Worm (Caenorhabditis elegans) whole organism, L3 larva: ENCODE data around the gene F34D10.3.
A peak's percentile ranks its signal among the peaks of the same experiment; 100 is the strongest.

Source experiments
- R02D3.7 ChIP-seq: fragments of 150-350 bp; optimal IDR thresholded peaks from 2 replicates; lab custom pipeline; 2014; ENCODE audit warnings: missing biosample characterization, missing genetic modification characterization
- aly-2 ChIP-seq: fragments of 150-350 bp; optimal IDR thresholded peaks from 2 replicates; lab custom pipeline; 2014; ENCODE audit warnings: missing biosample characterization, missing genetic modification characterization
- ama-1 ChIP-seq: fragments of 150-350 bp; optimal IDR thresholded peaks from 2 replicates; lab custom pipeline; 2018
- ceh-16 ChIP-seq: sonication (generic microtip); optimal IDR thresholded peaks from 2 replicates; lab custom pipeline; 2017; ENCODE audit warnings: missing biosample characterization, missing genetic modification characterization
- ceh-82 ChIP-seq: fragments of 150-350 bp; optimal IDR thresholded peaks from 2 replicates; lab custom pipeline; 2014; ENCODE audit warnings: missing biosample characterization, missing genetic modification characterization
- ceh-9 ChIP-seq: sonication (generic microtip); optimal IDR thresholded peaks from 2 replicates; lab custom pipeline; 2018; ENCODE audit warnings: missing biosample characterization, missing genetic modification characterization
- daf-12 ChIP-seq: fragments of 150-350 bp; optimal IDR thresholded peaks from 2 replicates; lab custom pipeline; 2014; ENCODE audit warnings: missing biosample characterization, missing genetic modification reagents, missing genetic modification characterization
- egl-27 ChIP-seq: sonication (generic microtip); optimal IDR thresholded peaks from 4 replicates; lab custom pipeline; 2017; ENCODE audit warnings: missing biosample characterization, missing genetic modification reagents, missing genetic modification characterization
- egl-5 ChIP-seq: fragments of 150-350 bp; optimal IDR thresholded peaks from 2 replicates; lab custom pipeline; 2017; ENCODE audit warnings: missing biosample characterization, missing genetic modification reagents, missing genetic modification characterization, inconsistent platforms
- elt-1 ChIP-seq: fragments of 150-350 bp; optimal IDR thresholded peaks from 2 replicates; lab custom pipeline; 2014; ENCODE audit warnings: missing biosample characterization, missing genetic modification characterization
- elt-2 ChIP-seq: sonication (generic microtip); optimal IDR thresholded peaks from 2 replicates; lab custom pipeline; 2016; ENCODE audit warnings: missing genetic modification reagents, mild to moderate bottlenecking, missing genetic modification characterization, missing compliant biosample characterization
- elt-3 ChIP-seq, 3 experiments: fragments of 150-350 bp in 1 of 3; sonication (generic microtip) in 2 of 3; optimal IDR thresholded peaks; 2 replicates in 2 of 3; 4 replicates in 1 of 3; lab custom pipeline; 2014 to 2017; ENCODE audit warnings: missing biosample characterization in 3 of 3, missing genetic modification characterization in 3 of 3
- eor-1 ChIP-seq, 2 experiments: fragments of 150-350 bp; optimal IDR thresholded peaks; 2 replicates each; lab custom pipeline; 2014 to 2018; ENCODE audit warnings: missing biosample characterization in 2 of 2, missing genetic modification characterization in 2 of 2
- fkh-10 ChIP-seq: sonication (generic microtip); optimal IDR thresholded peaks from 2 replicates; lab custom pipeline; 2017; ENCODE audit warnings: missing biosample characterization, missing genetic modification reagents, missing genetic modification characterization
- fkh-2 ChIP-seq: fragments of 150-350 bp; optimal IDR thresholded peaks from 2 replicates; lab custom pipeline; 2014; ENCODE audit warnings: missing biosample characterization, missing genetic modification reagents, missing genetic modification characterization
- fos-1 ChIP-seq: fragments of 150-350 bp; optimal IDR thresholded peaks from 2 replicates; lab custom pipeline; 2014; ENCODE audit warnings: missing biosample characterization, missing genetic modification characterization
- hmg-11 ChIP-seq: sonication (generic microtip); optimal IDR thresholded peaks from 2 replicates; lab custom pipeline; 2016; ENCODE audit warnings: missing genetic modification characterization, missing compliant biosample characterization
- jun-1 ChIP-seq: fragments of 150-350 bp; optimal IDR thresholded peaks from 2 replicates; lab custom pipeline; 2014; ENCODE audit warnings: missing biosample characterization, missing genetic modification reagents, missing genetic modification characterization
- lin-15B ChIP-seq: fragments of 150-350 bp; optimal IDR thresholded peaks from 2 replicates; lab custom pipeline; 2014; ENCODE audit warnings: missing biosample characterization, missing genetic modification characterization
- lin-39 ChIP-seq: fragments of 150-350 bp; optimal IDR thresholded peaks from 2 replicates; lab custom pipeline; 2018; ENCODE audit warnings: missing biosample characterization, missing genetic modification reagents, missing genetic modification characterization
- lsy-12 ChIP-seq: sonication (generic microtip); optimal IDR thresholded peaks from 2 replicates; lab custom pipeline; 2016; ENCODE audit warnings: mild to moderate bottlenecking, missing genetic modification characterization, missing compliant biosample characterization
- mdl-1 ChIP-seq: fragments of 150-350 bp; optimal IDR thresholded peaks from 2 replicates; lab custom pipeline; 2014; ENCODE audit warnings: missing biosample characterization, missing genetic modification characterization
- mml-1 ChIP-seq: fragments of 150-350 bp; sonication (generic microtip); optimal IDR thresholded peaks from 3 replicates; lab custom pipeline; 2014; ENCODE audit warnings: missing biosample characterization, missing genetic modification characterization
- nfya-1 ChIP-seq: sonication (generic microtip); optimal IDR thresholded peaks from 2 replicates; lab custom pipeline; 2017; ENCODE audit warnings: missing genetic modification characterization, mild to moderate bottlenecking, missing compliant biosample characterization, antibody characterized with exemption, moderate library complexity; ENCODE audit not compliant: insufficient read depth
- nhr-11 ChIP-seq: fragments of 150-350 bp; optimal IDR thresholded peaks from 2 replicates; lab custom pipeline; 2014; ENCODE audit warnings: missing biosample characterization, missing genetic modification characterization
- nhr-12 ChIP-seq: fragments of 150-350 bp; optimal IDR thresholded peaks from 2 replicates; lab custom pipeline; 2014; ENCODE audit warnings: missing biosample characterization, missing genetic modification characterization
- nhr-25 ChIP-seq: sonication (generic microtip); optimal IDR thresholded peaks from 2 replicates; lab custom pipeline; 2017; ENCODE audit warnings: missing biosample characterization, missing genetic modification characterization
- nhr-28 ChIP-seq: fragments of 150-350 bp; optimal IDR thresholded peaks from 2 replicates; lab custom pipeline; 2014; ENCODE audit warnings: missing biosample characterization, missing genetic modification characterization
- nhr-43 ChIP-seq: sonication (generic microtip); optimal IDR thresholded peaks from 2 replicates; lab custom pipeline; 2016; ENCODE audit warnings: mild to moderate bottlenecking, missing genetic modification characterization, missing compliant biosample characterization; ENCODE audit not compliant: poor library complexity, severe bottlenecking
- nhr-67 ChIP-seq: fragments of 150-350 bp; optimal IDR thresholded peaks from 2 replicates; lab custom pipeline; 2014; ENCODE audit warnings: missing biosample characterization, missing genetic modification characterization
- nhr-76 ChIP-seq: fragments of 150-350 bp; sonication (generic microtip); optimal IDR thresholded peaks from 5 replicates; lab custom pipeline; 2014; ENCODE audit warnings: missing biosample characterization, missing genetic modification characterization
- nhr-77 ChIP-seq: fragments of 150-350 bp; optimal IDR thresholded peaks from 2 replicates; lab custom pipeline; 2014; ENCODE audit warnings: missing biosample characterization, missing genetic modification characterization
- pha-4 ChIP-seq: fragments of 150-350 bp; optimal IDR thresholded peaks from 2 replicates; lab custom pipeline; 2014; ENCODE audit warnings: missing biosample characterization, missing genetic modification reagents, missing genetic modification characterization
- pqm-1 ChIP-seq: fragments of 150-350 bp; optimal IDR thresholded peaks from 2 replicates; lab custom pipeline; 2017; ENCODE audit warnings: missing biosample characterization, missing genetic modification characterization, inconsistent platforms
- sea-2 ChIP-seq: fragments of 150-350 bp; sonication (generic microtip); optimal IDR thresholded peaks from 4 replicates; lab custom pipeline; 2014; ENCODE audit warnings: missing biosample characterization, missing genetic modification reagents, missing genetic modification characterization
- snpc-4 ChIP-seq: fragments of 150-350 bp; optimal IDR thresholded peaks from 2 replicates; lab custom pipeline; 2014; ENCODE audit warnings: missing biosample characterization, missing genetic modification characterization
- tbx-2 ChIP-seq: sonication (generic microtip); optimal IDR thresholded peaks from 2 replicates; lab custom pipeline; 2016; ENCODE audit warnings: mild to moderate bottlenecking, missing genetic modification characterization, missing compliant biosample characterization
- unc-62 ChIP-seq: fragments of 150-350 bp; sonication (generic microtip); optimal IDR thresholded peaks from 4 replicates; lab custom pipeline; 2014; ENCODE audit warnings: missing biosample characterization, missing genetic modification reagents, missing genetic modification characterization
- zag-1 ChIP-seq: fragments of 150-350 bp; optimal IDR thresholded peaks from 2 replicates; lab custom pipeline; 2014; ENCODE audit warnings: missing biosample characterization, missing genetic modification characterization
- ztf-11 ChIP-seq: fragments of 150-350 bp; optimal IDR thresholded peaks from 2 replicates; lab custom pipeline; 2014; ENCODE audit warnings: missing biosample characterization, missing genetic modification characterization

The F34D10.3 gene

DNA sequence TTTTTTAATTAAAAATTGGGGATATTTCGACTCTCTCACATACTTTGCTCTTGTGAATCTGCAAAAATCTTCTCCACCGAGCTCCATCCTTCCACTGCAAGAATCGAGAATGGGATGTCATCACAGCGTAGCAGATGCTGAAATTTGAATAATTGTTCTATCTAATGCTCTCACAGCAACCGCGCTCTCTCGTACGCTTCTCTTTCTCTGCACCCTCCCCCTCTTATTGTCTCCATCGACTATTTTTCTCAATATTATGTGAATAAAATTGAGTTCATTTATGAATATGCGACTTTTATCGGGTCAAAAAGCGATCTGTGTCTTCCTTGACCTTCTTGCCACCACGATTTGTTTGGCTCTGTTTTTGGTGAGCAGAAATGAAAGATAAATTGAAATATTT lies at the start of gene F34D10.3:
Gene F34D10.3 (plus strand): TSS at position 249 of the 400 bp plus-strand sequence.
- TF ChIP-seq nfya-1 (tag; lab: Kevin White, UChicago) (peak; percentile 28), hmg-11 (tag; lab: Kevin White, UChicago) (peak; percentile 6), fkh-2 (no peak), pqm-1 (no peak), zag-1 (no peak), aly-2 (tag; lab: Kevin White, UChicago) (no peak), fkh-10 (GFP tag; lab: Kevin White, UChicago) (no peak), lin-39 (tag; lab: Kevin White, UChicago) (peak; percentile 1), nhr-28 (tag; lab: Kevin White, UChicago) (no peak), ceh-9 (tag; lab: Kevin White, UChicago) (no peak), elt-3 (tag; optimal IDR thresholded peaks at IDR 0.05; lab: Kevin White, UChicago) (no peak), ceh-16 (no peak), nhr-43 (tag; lab: Kevin White, UChicago) (no peak), mdl-1 (tag; lab: Kevin White, UChicago) (no peak), ama-1 (no peak), nhr-77 (no peak), nhr-25 (tag; lab: Kevin White, UChicago) (no peak), nhr-12 (no peak), egl-27 (tag; lab: Kevin White, UChicago) (no peak)

ce11 chrIII:3692516-3692915 lies 41.5 kb upstream of the F34D10.3 start:
- no peak for TF ChIP-seq ceh-82 (tag; lab: Kevin White, UChicago)
- no peak for TF ChIP-seq nhr-67 (tag; lab: Kevin White, UChicago)
- no peak for TF ChIP-seq jun-1 (tag; lab: Kevin White, UChicago)
- TF ChIP-seq zag-1: no peak
- no peak for TF ChIP-seq lin-39 (tag; lab: Kevin White, UChicago)
- TF ChIP-seq mml-1 (tag; lab: Kevin White, UChicago): no peak
- TF ChIP-seq snpc-4 (tag; lab: Kevin White, UChicago): no peak
- no peak for TF ChIP-seq hmg-11 (tag; lab: Kevin White, UChicago)
- no peak for TF ChIP-seq nfya-1 (tag; lab: Kevin White, UChicago)
- no peak for TF ChIP-seq nhr-11 (tag; lab: Kevin White, UChicago)
- TF ChIP-seq mdl-1 (tag; lab: Kevin White, UChicago): no peak
- TF ChIP-seq nhr-12: no peak
- no peak for TF ChIP-seq tbx-2 (tag; lab: Kevin White, UChicago)
- no peak for TF ChIP-seq lin-15B
- TF ChIP-seq ztf-11: no peak
- no peak for TF ChIP-seq daf-12 (tag; lab: Kevin White, UChicago)
- no peak for TF ChIP-seq egl-27 (tag; lab: Kevin White, UChicago)

ce11 chrIII:3694572-3694971 lies 39.5 kb upstream of the F34D10.3 start, which contains the start of gene npr-15:
Gene npr-15, minus strand, starts transcription at chrIII:3694672.
- TF ChIP-seq nhr-28 (tag; lab: Kevin White, UChicago) (no peak), jun-1 (tag; lab: Kevin White, UChicago) (no peak), eor-1 (tag; optimal IDR thresholded peaks at IDR 0.05; lab: Kevin White, UChicago) (no peak), nhr-25 (tag; lab: Kevin White, UChicago) (no peak), ama-1 (no peak), elt-3 (tag; optimal IDR thresholded peaks at IDR 0.05; lab: Kevin White, UChicago) (no peak), egl-5 (tag; lab: Kevin White, UChicago) (no peak), mdl-1 (tag; lab: Kevin White, UChicago) (no peak), nhr-43 (tag; lab: Kevin White, UChicago) (no peak), zag-1 (no peak), hmg-11 (tag; lab: Kevin White, UChicago) (no peak), egl-27 (tag; lab: Kevin White, UChicago) (no peak), elt-2 (tag; lab: Kevin White, UChicago) (no peak), elt-1 (no peak), unc-62 (GFP tag; lab: Kevin White, UChicago) (no peak), nhr-12 (no peak), daf-12 (tag; lab: Kevin White, UChicago) (no peak), lsy-12 (no peak), pqm-1 (no peak)

- no peak for TF ChIP-seq fkh-2
- no peak for TF ChIP-seq ztf-11
- TF ChIP-seq snpc-4 (tag; lab: Kevin White, UChicago): no peak
- no peak for TF ChIP-seq lin-39 (tag; lab: Kevin White, UChicago)
- TF ChIP-seq elt-1: no peak
- TF ChIP-seq R02D3.7 (tag; lab: Kevin White, UChicago): no peak
- TF ChIP-seq eor-1 (tag; optimal IDR thresholded peaks at IDR 0.05; lab: Kevin White, UChicago): no peak
- TF ChIP-seq nhr-25 (tag; lab: Kevin White, UChicago): no peak
- TF ChIP-seq sea-2 (GFP tag; lab: Kevin White, UChicago): no peak
- TF ChIP-seq nhr-76 (tag; lab: Kevin White, UChicago): no peak
- no peak for TF ChIP-seq nhr-28 (tag; lab: Kevin White, UChicago)
- no peak for TF ChIP-seq mdl-1 (tag; lab: Kevin White, UChicago)
- TF ChIP-seq mml-1 (tag; lab: Kevin White, UChicago): no peak
- TF ChIP-seq ceh-82 (tag; lab: Kevin White, UChicago): no peak
- TF ChIP-seq nhr-12: no peak
- TF ChIP-seq fos-1 (tag; lab: Kevin White, UChicago): no peak
- no peak for TF ChIP-seq lsy-12
- no peak for TF ChIP-seq ama-1
- no peak for TF ChIP-seq pha-4
- TF ChIP-seq egl-27 (tag; lab: Kevin White, UChicago): no peak
Observed at ce11 chrIII:3698366-3698765, 35.7 kb upstream of the F34D10.3 start.
